Worm (Caenorhabditis elegans) whole organism, L4/young adult: Measurements from ENCODE around the gene C15H9.2.

Experiments used
- W03F9.2 ChIP-seq: fragments of 150-350 bp; optimal IDR thresholded peaks from 2 replicates; lab custom pipeline; 2014; ENCODE audit warnings: missing biosample characterization, missing genetic modification characterization
- him-1 ChIP-seq: sonication (generic microtip); optimal IDR thresholded peaks from 2 replicates; lab custom pipeline; 2016; ENCODE audit warnings: missing genotype, missing genetic modification reagents, missing genetic modification characterization, missing compliant biosample characterization

- TF ChIP-seq W03F9.2 (tag; lab: Kevin White, UChicago) (no peak), him-1 (no peak)
Measured at ce11 chrX:6122026-6122425, 3.7 kb downstream of the C15H9.2 start, which contains the start of gene nnt-1.
